Fruit fly (Drosophila melanogaster) whole organism, pupa: Measurements from ENCODE around the gene CG14631.

ENCODE experiments used
- CG10348 ChIP-seq: fragments of 200-800 bp; sonication (Bioruptor generic); IDR thresholded peaks from 2 replicates; pipeline ENCODE4 v1.3.6; 2022; ENCODE audit warnings: missing biosample characterization, missing genetic modification characterization
- CG12605 ChIP-seq: fragments of 200-800 bp; sonication (Bioruptor generic); IDR thresholded peaks from 2 replicates; pipeline ENCODE4 v1.3.6; 2022; ENCODE audit warnings: missing biosample characterization, missing genetic modification characterization
- CG14655 ChIP-seq: fragments of 200-800 bp; sonication (Bioruptor generic); optimal IDR thresholded peaks from 3 replicates; lab custom pipeline; 2017; ENCODE audit warnings: mild to moderate bottlenecking, missing biosample characterization, missing genetic modification reagents, missing genetic modification characterization
- CG8301 ChIP-seq: fragments of 200-800 bp; sonication (Bioruptor generic); optimal IDR thresholded peaks from 2 replicates; lab custom pipeline; 2018; ENCODE audit warnings: missing biosample characterization, mild to moderate bottlenecking, missing genetic modification characterization
- Ets98B ChIP-seq: fragments of 200-800 bp; sonication (Bioruptor generic); IDR thresholded peaks from 2 replicates; pipeline ENCODE4 v1.3.6; 2022; ENCODE audit warnings: missing biosample characterization, missing genetic modification characterization
- gl ChIP-seq: fragments of 200-800 bp; sonication (Bioruptor generic); optimal IDR thresholded peaks from 2 replicates; lab custom pipeline; 2018; ENCODE audit warnings: missing biosample characterization, mild to moderate bottlenecking, missing genetic modification characterization

dm6 chrX:1009468-1010259 is 2.2 kb upstream of the CG14631 start:
- TF ChIP-seq CG8301 (tag; lab: Kevin White, UChicago) (no peak), CG12605 (GFP tag; lab: Robert Waterston, UW) (no peak), CG10348 (GFP tag; lab: Robert Waterston, UW) (no peak), CG14655 (GFP tag; lab: Kevin White, UChicago) (no peak), Ets98B (GFP tag; lab: Robert Waterston, UW) (no peak), gl (tag; lab: Kevin White, UChicago) (no peak)
